Worm (Caenorhabditis elegans) whole organism, early embryonic: ENCODE measurements around the gene ekl-5.

Experiments used
- B0310.2 ChIP-seq: sonication (generic microtip); optimal IDR thresholded peaks from 2 replicates; lab custom pipeline; 2016; ENCODE audit warnings: mild to moderate bottlenecking, missing genetic modification characterization, missing compliant biosample characterization
- F13C5.2 ChIP-seq: sonication (generic microtip); optimal IDR thresholded peaks from 2 replicates; lab custom pipeline; 2017; ENCODE audit warnings: mild to moderate bottlenecking, missing genetic modification characterization, inconsistent platforms, missing compliant biosample characterization
- aly-1 ChIP-seq: sonication (generic microtip); optimal IDR thresholded peaks from 2 replicates; lab custom pipeline; 2016; ENCODE audit warnings: missing genetic modification characterization, missing compliant biosample characterization
- ama-1 ChIP-seq: fragments of 150-350 bp; optimal IDR thresholded peaks from 2 replicates; lab custom pipeline; 2014
- ceh-13 ChIP-seq: fragments of 200-800 bp; sonication (Bioruptor generic); optimal IDR thresholded peaks from 2 replicates; lab custom pipeline; 2018; ENCODE audit warnings: mild to moderate bottlenecking, missing genetic modification characterization, missing compliant biosample characterization
- ceh-36 ChIP-seq: sonication (generic microtip); optimal IDR thresholded peaks from 2 replicates; lab custom pipeline; 2016; ENCODE audit warnings: missing genetic modification characterization, inconsistent platforms, missing compliant biosample characterization
- ets-7 ChIP-seq: sonication (generic microtip); optimal IDR thresholded peaks from 2 replicates; lab custom pipeline; 2016; ENCODE audit warnings: missing genotype, missing genetic modification characterization, missing compliant biosample characterization
- flt-1 ChIP-seq: fragments of 200-800 bp; sonication (Bioruptor generic); IDR thresholded peaks from 2 replicates; pipeline ENCODE4 v1.3.6; 2022; ENCODE audit warnings: missing genetic modification characterization, missing compliant biosample characterization
- hmbx-1 ChIP-seq: sonication (generic microtip); optimal IDR thresholded peaks from 2 replicates; lab custom pipeline; 2016; ENCODE audit warnings: mild to moderate bottlenecking, missing genetic modification characterization, missing compliant biosample characterization
- hmg-4 ChIP-seq: fragments of 200-800 bp; sonication (Bioruptor generic); optimal IDR thresholded peaks from 2 replicates; lab custom pipeline; 2018; ENCODE audit warnings: mild to moderate bottlenecking, missing genetic modification characterization, missing compliant biosample characterization
- hnd-1 ChIP-seq: sonication (generic microtip); optimal IDR thresholded peaks from 2 replicates; lab custom pipeline; 2016; ENCODE audit warnings: missing genetic modification characterization, missing compliant biosample characterization
- pes-1 ChIP-seq: fragments of 200-800 bp; sonication (Bioruptor generic); IDR thresholded peaks from 2 replicates; pipeline ENCODE4 v1.3.6; 2022; ENCODE audit warnings: missing genetic modification reagents, missing genetic modification characterization, missing compliant biosample characterization
- scrt-1 ChIP-seq: fragments of 200-800 bp; sonication (Bioruptor generic); IDR thresholded peaks from 2 replicates; pipeline ENCODE4 v1.3.6; 2022; ENCODE audit warnings: missing genetic modification characterization, missing compliant biosample characterization
- sea-1 ChIP-seq: fragments of 200-800 bp; sonication (Bioruptor generic); conservative IDR thresholded peaks from 2 replicates; pipeline ENCODE4 v1.3.6; 2022; ENCODE audit warnings: missing genetic modification characterization, missing compliant biosample characterization
- tbx-11 ChIP-seq: fragments of 200-800 bp; sonication (Bioruptor generic); IDR thresholded peaks from 2 replicates; pipeline ENCODE4 v1.3.6; 2022; ENCODE audit warnings: missing genetic modification characterization, missing compliant biosample characterization
- tbx-37 ChIP-seq: fragments of 200-800 bp; sonication (Bioruptor generic); conservative IDR thresholded peaks from 2 replicates; pipeline ENCODE4 v1.3.6; 2022; ENCODE audit warnings: missing genetic modification reagents, missing genetic modification characterization, missing compliant biosample characterization
- tra-4 ChIP-seq: sonication (generic microtip); optimal IDR thresholded peaks from 2 replicates; lab custom pipeline; 2017; ENCODE audit warnings: missing genetic modification characterization, missing compliant biosample characterization

The ekl-5 gene

ce11 chrX:13917121-13917755, at the start of gene ekl-5:
Gene ekl-5, minus strand, starts transcription at chrX:13917171.
- TF ChIP-seq hmg-4 (GFP tag; lab: Kevin White, UChicago) (peak; percentile 11), ets-7 (tag; lab: Kevin White, UChicago) (no peak), ceh-36 (no peak)

ce11 chrX:13963203-13963602, 46.2 kb upstream of the ekl-5 start, which contains the start of gene F48F7.3:
Gene F48F7.3, plus strand, starts transcription at chrX:13963503.
- no peak for TF ChIP-seq hnd-1 (tag; lab: Kevin White, UChicago)
- TF ChIP-seq tbx-37 (GFP tag; lab: Robert Waterston, UW) = no peak
- no peak for TF ChIP-seq aly-1 (tag; lab: Kevin White, UChicago)
- no peak for TF ChIP-seq ama-1
- no peak for TF ChIP-seq tbx-11

ce11 chrX:13959849-13960248, 42.9 kb upstream of the ekl-5 start, which contains the start of gene syx-2:
Gene syx-2, plus strand, starts transcription at chrX:13960149.
- TF ChIP-seq ama-1 (no peak), hnd-1 (tag; lab: Kevin White, UChicago) (no peak), sea-1 (GFP tag; lab: Robert Waterston, UW) (no peak), scrt-1 (GFP tag; lab: Robert Waterston, UW) (no peak), flt-1 (no peak), hmbx-1 (no peak), ceh-13 (GFP tag; lab: Kevin White, UChicago) (no peak), B0310.2 (tag; lab: Kevin White, UChicago) (no peak), aly-1 (tag; lab: Kevin White, UChicago) (no peak), tbx-37 (GFP tag; lab: Robert Waterston, UW) (no peak), tra-4 (tag; lab: Kevin White, UChicago) (no peak), tbx-11 (no peak)

- TF ChIP-seq hmbx-1 (no peak), ceh-13 (GFP tag; lab: Kevin White, UChicago) (no peak), hmg-4 (GFP tag; lab: Kevin White, UChicago) (no peak), ama-1 (no peak), F13C5.2 (tag; lab: Kevin White, UChicago) (no peak), ceh-36 (no peak), hnd-1 (tag; lab: Kevin White, UChicago) (no peak), B0310.2 (tag; lab: Kevin White, UChicago) (no peak), ets-7 (tag; lab: Kevin White, UChicago) (no peak), tra-4 (tag; lab: Kevin White, UChicago) (no peak)
Measured at ce11 chrX:13959383-13959782, 42.4 kb upstream of the ekl-5 start.

ce11 chrX:13958451-13958850, 41.5 kb upstream of the ekl-5 start:
- TF ChIP-seq aly-1 (tag; lab: Kevin White, UChicago) (no peak), F13C5.2 (tag; lab: Kevin White, UChicago) (no peak), ceh-13 (GFP tag; lab: Kevin White, UChicago) (no peak), tbx-37 (GFP tag; lab: Robert Waterston, UW) (no peak), ama-1 (no peak), hmg-4 (GFP tag; lab: Kevin White, UChicago) (no peak), B0310.2 (tag; lab: Kevin White, UChicago) (no peak), hnd-1 (tag; lab: Kevin White, UChicago) (no peak), pes-1 (no peak), tbx-11 (no peak), ceh-36 (no peak), scrt-1 (GFP tag; lab: Robert Waterston, UW) (no peak), hmbx-1 (no peak), tra-4 (tag; lab: Kevin White, UChicago) (no peak)

- no peak for TF ChIP-seq pes-1
Measured at ce11 chrX:13952347-13952746, 35.4 kb upstream of the ekl-5 start.

- no peak for TF ChIP-seq tra-4 (tag; lab: Kevin White, UChicago)
- no peak for TF ChIP-seq tbx-11
- no peak for TF ChIP-seq hnd-1 (tag; lab: Kevin White, UChicago)
- no peak for TF ChIP-seq ceh-36
- no peak for TF ChIP-seq ceh-13 (GFP tag; lab: Kevin White, UChicago)
- TF ChIP-seq sea-1 (GFP tag; lab: Robert Waterston, UW) = no peak
- TF ChIP-seq hmg-4 (GFP tag; lab: Kevin White, UChicago) = peak; percentile 81
- no peak for TF ChIP-seq flt-1
- no peak for TF ChIP-seq ets-7 (tag; lab: Kevin White, UChicago)
- TF ChIP-seq tbx-37 (GFP tag; lab: Robert Waterston, UW) = no peak
- peak; percentile 40 for TF ChIP-seq B0310.2 (tag; lab: Kevin White, UChicago)
- no peak for TF ChIP-seq ama-1
- no peak for TF ChIP-seq hmbx-1
- TF ChIP-seq F13C5.2 (tag; lab: Kevin White, UChicago) = peak; percentile 38
- TF ChIP-seq pes-1 = no peak
- TF ChIP-seq scrt-1 (GFP tag; lab: Robert Waterston, UW) = 0 out of 2 replicates have a peak, but pooled peaks have one; percentile 30
- peak; percentile 44 for TF ChIP-seq aly-1 (tag; lab: Kevin White, UChicago)
Measured at ce11 chrX:13950620-13951152, 33.7 kb upstream of the ekl-5 start.

- TF ChIP-seq hmg-4 (GFP tag; lab: Kevin White, UChicago) = no peak
- no peak for TF ChIP-seq tbx-11
- TF ChIP-seq ceh-13 (GFP tag; lab: Kevin White, UChicago) = no peak
- TF ChIP-seq aly-1 (tag; lab: Kevin White, UChicago) = no peak
- no peak for TF ChIP-seq flt-1
- TF ChIP-seq sea-1 (GFP tag; lab: Robert Waterston, UW) = no peak
- no peak for TF ChIP-seq scrt-1 (GFP tag; lab: Robert Waterston, UW)
- TF ChIP-seq pes-1 = no peak
- TF ChIP-seq tbx-37 (GFP tag; lab: Robert Waterston, UW) = no peak
Measured at ce11 chrX:13948810-13949209, 31.8 kb upstream of the ekl-5 start, which contains the start of gene alg-1. Gene alg-1, plus strand, starts transcription at chrX:13949110.
